ENCODE assay signal across 3 fruit fly cellular contexts in the genomic region with DNA sequence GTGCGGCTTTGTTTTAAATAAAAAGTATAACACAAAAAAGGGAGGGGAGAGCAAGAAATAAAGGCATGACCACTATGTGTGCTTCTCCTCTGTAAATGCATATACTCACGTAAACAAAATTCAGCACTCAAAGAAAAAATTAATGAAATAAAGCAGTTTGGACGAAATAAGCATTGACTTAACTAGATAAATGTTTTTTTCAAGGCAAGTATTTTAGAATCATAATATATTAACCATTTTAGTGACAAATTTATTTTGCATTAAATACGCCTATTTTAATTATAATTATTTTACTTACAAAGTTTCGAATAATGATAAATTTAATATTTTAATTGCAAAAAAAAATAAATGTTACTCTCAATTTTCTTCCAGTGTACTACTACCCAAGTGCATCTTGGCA.
TF ChIP-seq lines count a peak whose summit lies in the region.

No protein-coding gene starts in this region.

TF ChIP-seq in whole organism, prepupa, 60 proteins besides CTCF, POLR2A, EP300 and RAD21 (continues in another document):
- TF ChIP-seq CG15336 (GFP tag; IDR thresholded peaks at IDR 0.05; lab: Robert Waterston, UW) = no peak
- TF ChIP-seq Ets96B (tag; optimal IDR thresholded peaks at IDR 0.05; lab: Kevin White, UChicago) = peak; percentile 53
- TF ChIP-seq net (GFP tag; optimal IDR thresholded peaks at IDR 0.05; lab: Kevin White, UChicago) = no peak
- no peak for TF ChIP-seq CG11902 (GFP tag; optimal IDR thresholded peaks at IDR 0.05; lab: Kevin White, UChicago)
- peak; percentile 69 for TF ChIP-seq svp (GFP tag; lab: Kevin White, UChicago)
- TF ChIP-seq CG3032 (tag; optimal IDR thresholded peaks at IDR 0.05; lab: Kevin White, UChicago) = peak; percentile 56
- TF ChIP-seq CG8319 (GFP tag; optimal IDR thresholded peaks at IDR 0.05; lab: Kevin White, UChicago) = peak; percentile 27
- peak; percentile 30 for TF ChIP-seq spab (GFP tag; optimal IDR thresholded peaks at IDR 0.05; lab: Kevin White, UChicago)
- no peak for TF ChIP-seq Ets21C (GFP tag; optimal IDR thresholded peaks at IDR 0.05; lab: Kevin White, UChicago)
- no peak for TF ChIP-seq fd85E (GFP tag; optimal IDR thresholded peaks at IDR 0.05; lab: Kevin White, UChicago)
- TF ChIP-seq Met (GFP tag; optimal IDR thresholded peaks at IDR 0.05; lab: Kevin White, UChicago) = peak; percentile 2
- no peak for TF ChIP-seq CG6276 (GFP tag; optimal IDR thresholded peaks at IDR 0.05; lab: Kevin White, UChicago)
- TF ChIP-seq CG9139 (GFP tag; optimal IDR thresholded peaks at IDR 0.05; lab: Kevin White, UChicago) = no peak
- peak; percentile 51 for TF ChIP-seq CG34406 (GFP tag; optimal IDR thresholded peaks at IDR 0.05; lab: Kevin White, UChicago)
- no peak for TF ChIP-seq CG16779 (tag; optimal IDR thresholded peaks at IDR 0.05; lab: Kevin White, UChicago)
- no peak for TF ChIP-seq dac (GFP tag; optimal IDR thresholded peaks at IDR 0.05; lab: Kevin White, UChicago)
- peak; percentile 45 for TF ChIP-seq esn (GFP tag; optimal IDR thresholded peaks at IDR 0.05; lab: Kevin White, UChicago)
- TF ChIP-seq Sox15 (GFP tag; optimal IDR thresholded peaks at IDR 0.05; lab: Kevin White, UChicago) = no peak
- TF ChIP-seq dsx (GFP tag; optimal IDR thresholded peaks at IDR 0.05; lab: Kevin White, UChicago; ENCODE audit: poor library complexity, severe bottlenecking) = peak; percentile 40
- TF ChIP-seq CG6792 (GFP tag; optimal IDR thresholded peaks at IDR 0.05; lab: Kevin White, UChicago) = peak; percentile 1
- no peak for TF ChIP-seq CG11762 (GFP tag; optimal IDR thresholded peaks at IDR 0.05; lab: Kevin White, UChicago; ENCODE audit: insufficient read depth)
- TF ChIP-seq CG31627 (GFP tag; optimal IDR thresholded peaks at IDR 0.05; lab: Kevin White, UChicago) = no peak
- TF ChIP-seq ss (GFP tag; optimal IDR thresholded peaks at IDR 0.05; lab: Kevin White, UChicago) = peak in 1 of 2 experiments; percentile 61
- peak; percentile 29 for TF ChIP-seq achi (GFP tag; optimal IDR thresholded peaks at IDR 0.05; lab: Kevin White, UChicago)
- TF ChIP-seq CG1621 (tag; optimal IDR thresholded peaks at IDR 0.05; lab: Kevin White, UChicago) = no peak
- TF ChIP-seq CG6808 (GFP tag; optimal IDR thresholded peaks at IDR 0.05; lab: Kevin White, UChicago) = no peak
- peak; percentile 22 for TF ChIP-seq Smox (GFP tag; optimal IDR thresholded peaks at IDR 0.05; lab: Kevin White, UChicago)
- 0 out of 3 replicates have a peak, but pooled peaks have one; percentile 30 for TF ChIP-seq CG8119 (GFP tag; IDR thresholded peaks at IDR 0.05; lab: Robert Waterston, UW)
- no peak for TF ChIP-seq Sox14 (GFP tag; optimal IDR thresholded peaks at IDR 0.05; lab: Kevin White, UChicago)

TF ChIP-seq in whole organism, pupa, 21 proteins besides CTCF, POLR2A, EP300 and RAD21:
- TF ChIP-seq CG32121 (GFP tag; IDR thresholded peaks at IDR 0.05; lab: Robert Waterston, UW) (no peak), CG12605 (GFP tag; IDR thresholded peaks at IDR 0.05; lab: Robert Waterston, UW) (no peak), gl (tag; optimal IDR thresholded peaks at IDR 0.05; lab: Kevin White, UChicago) (no peak), CG4496 (GFP tag; IDR thresholded peaks at IDR 0.05; lab: Robert Waterston, UW) (no peak), Ets98B (GFP tag; IDR thresholded peaks at IDR 0.05; lab: Robert Waterston, UW) (no peak), CG13204 (GFP tag; optimal IDR thresholded peaks at IDR 0.05; lab: Kevin White, UChicago) (no peak), EcR (GFP tag; optimal IDR thresholded peaks at IDR 0.05; lab: Kevin White, UChicago) (no peak), rn (GFP tag; IDR thresholded peaks at IDR 0.05; lab: Robert Waterston, UW) (no peak), CG8301 (tag; optimal IDR thresholded peaks at IDR 0.05; lab: Kevin White, UChicago) (no peak), CG17806 (tag; optimal IDR thresholded peaks at IDR 0.05; lab: Kevin White, UChicago) (peak; percentile 41), Pif1A (GFP tag; optimal IDR thresholded peaks at IDR 0.05; lab: Kevin White, UChicago) (peak; percentile 9), CG9948 (tag; optimal IDR thresholded peaks at IDR 0.05; lab: Kevin White, UChicago) (peak; percentile 9), fd96Ca (GFP tag; IDR thresholded peaks at IDR 0.05; lab: Robert Waterston, UW) (no peak), CG34367 (tag; optimal IDR thresholded peaks at IDR 0.05; lab: Kevin White, UChicago) (peak; percentile 13), CG14655 (GFP tag; optimal IDR thresholded peaks at IDR 0.05; lab: Kevin White, UChicago) (no peak), D1 (tag; optimal IDR thresholded peaks at IDR 0.05; lab: Kevin White, UChicago) (no peak), Snoo (tag; optimal IDR thresholded peaks at IDR 0.05; lab: Kevin White, UChicago) (no peak), CG8159 (tag; optimal IDR thresholded peaks at IDR 0.05; lab: Kevin White, UChicago) (peak; percentile 17), Pif1B (GFP tag; optimal IDR thresholded peaks at IDR 0.05; lab: Kevin White, UChicago) (no peak), CG15710 (tag; optimal IDR thresholded peaks at IDR 0.05; lab: Kevin White, UChicago) (peak; percentile 49), CG10348 (GFP tag; IDR thresholded peaks at IDR 0.05; lab: Robert Waterston, UW) (no peak)
TF ChIP-seq in whole organism, pupa: peak in this region for 6.

TF ChIP-seq in whole organism, wandering third instar larva, 38 proteins besides CTCF, POLR2A, EP300 and RAD21:
- no peak for TF ChIP-seq CG32264 (GFP tag; optimal IDR thresholded peaks at IDR 0.05; lab: Kevin White, UChicago)
- peak; percentile 69 for TF ChIP-seq HLH106 (tag; optimal IDR thresholded peaks at IDR 0.05; lab: Kevin White, UChicago)
- TF ChIP-seq sv (GFP tag; optimal IDR thresholded peaks at IDR 0.05; lab: Kevin White, UChicago) = no peak
- no peak for TF ChIP-seq br (GFP tag; optimal IDR thresholded peaks at IDR 0.05; lab: Kevin White, UChicago)
- TF ChIP-seq lola (GFP tag; optimal IDR thresholded peaks at IDR 0.05; lab: Kevin White, UChicago) = no peak
- TF ChIP-seq pan (optimal IDR thresholded peaks at IDR 0.05; lab: Kevin White, UChicago) = no peak
- TF ChIP-seq Jra (GFP tag; optimal IDR thresholded peaks at IDR 0.05; lab: Kevin White, UChicago) = no peak
- TF ChIP-seq Sp1 (GFP tag; optimal IDR thresholded peaks at IDR 0.05; lab: Kevin White, UChicago) = peak; percentile 74
- TF ChIP-seq h (GFP tag; optimal IDR thresholded peaks at IDR 0.05; lab: Kevin White, UChicago) = peak; percentile 38
- peak; percentile 35 for TF ChIP-seq fru (GFP tag; optimal IDR thresholded peaks at IDR 0.05; lab: Kevin White, UChicago)
- TF ChIP-seq foxo (GFP tag; optimal IDR thresholded peaks at IDR 0.05; lab: Kevin White, UChicago) = peak in 1 of 2 experiments; percentile 71
- peak; percentile 40 for TF ChIP-seq psq (GFP tag; optimal IDR thresholded peaks at IDR 0.05; lab: Kevin White, UChicago)
- peak; percentile 58 for TF ChIP-seq OdsH (GFP tag; optimal IDR thresholded peaks at IDR 0.05; lab: Kevin White, UChicago)
- no peak for TF ChIP-seq dsf (GFP tag; optimal IDR thresholded peaks at IDR 0.05; lab: Kevin White, UChicago; ENCODE audit: borderline replicate concordance)
- no peak for TF ChIP-seq Hnf4 (GFP tag; optimal IDR thresholded peaks at IDR 0.05; lab: Kevin White, UChicago)
- TF ChIP-seq tai (GFP tag; optimal IDR thresholded peaks at IDR 0.05; lab: Kevin White, UChicago) = no peak
- TF ChIP-seq Vsx2 (GFP tag; optimal IDR thresholded peaks at IDR 0.05; lab: Kevin White, UChicago; ENCODE audit: partially characterized antibody) = no peak
- TF ChIP-seq Myc (optimal IDR thresholded peaks at IDR 0.05; lab: Kevin White, UChicago) = no peak
- peak; percentile 28 for TF ChIP-seq woc (GFP tag; optimal IDR thresholded peaks at IDR 0.05; lab: Kevin White, UChicago)
- no peak for TF ChIP-seq Dfd (GFP tag; optimal IDR thresholded peaks at IDR 0.05; lab: Kevin White, UChicago)
- no peak for TF ChIP-seq brk (GFP tag; optimal IDR thresholded peaks at IDR 0.05; lab: Kevin White, UChicago)
- peak; percentile 27 for TF ChIP-seq rgr (GFP tag; optimal IDR thresholded peaks at IDR 0.05; lab: Kevin White, UChicago)
- TF ChIP-seq N (GFP tag; optimal IDR thresholded peaks at IDR 0.05; lab: Kevin White, UChicago) = no peak
- no peak for TF ChIP-seq ey (GFP tag; optimal IDR thresholded peaks at IDR 0.05; lab: Kevin White, UChicago)
- no peak for TF ChIP-seq GATAd (GFP tag; optimal IDR thresholded peaks at IDR 0.05; lab: Kevin White, UChicago)
- TF ChIP-seq CrebA (GFP tag; optimal IDR thresholded peaks at IDR 0.05; lab: Kevin White, UChicago; ENCODE audit: borderline replicate concordance) = no peak
- TF ChIP-seq dmrt93B (GFP tag; optimal IDR thresholded peaks at IDR 0.05; lab: Kevin White, UChicago) = no peak
